Worm (Caenorhabditis elegans): Measurements from ENCODE around the gene fbxb-22.

fbxb-22 gene

ce11 chrIII:11892939-11893338 is 9.4 kb upstream of the fbxb-22 start, which contains the start of gene Y56A3A.41:
Gene Y56A3A.41 (minus strand): TSS chrIII:11893039.
- no peak for TF ChIP-seq ztf-29 (GFP tag; IDR thresholded peaks at IDR 0.05)
- TF ChIP-seq ztf-23 (GFP tag; IDR thresholded peaks at IDR 0.05) = no peak
- no peak for TF ChIP-seq med-1 (GFP tag; optimal IDR thresholded peaks at IDR 0.05; ENCODE audit: insufficient read depth)
- no peak for TF ChIP-seq tab-1 (GFP tag; IDR thresholded peaks at IDR 0.05)
- TF ChIP-seq ref-1 (GFP tag; conservative IDR thresholded peaks at IDR 0.05) = no peak
- TF ChIP-seq flt-1 (GFP tag; IDR thresholded peaks at IDR 0.05) = no peak
- no peak for TF ChIP-seq T22C8.4 (GFP tag; IDR thresholded peaks at IDR 0.05)
- TF ChIP-seq klf-2 (GFP tag; conservative IDR thresholded peaks at IDR 0.05) = no peak
- no peak for TF ChIP-seq cog-1 (tag; optimal IDR thresholded peaks at IDR 0.05)

- no peak for TF ChIP-seq med-1 (GFP tag; optimal IDR thresholded peaks at IDR 0.05; ENCODE audit: insufficient read depth)
- no peak for TF ChIP-seq T22C8.4 (GFP tag; IDR thresholded peaks at IDR 0.05)
- TF ChIP-seq cog-1 (tag; optimal IDR thresholded peaks at IDR 0.05) = no peak
- TF ChIP-seq tab-1 (GFP tag; IDR thresholded peaks at IDR 0.05) = no peak
- TF ChIP-seq ztf-29 (GFP tag; IDR thresholded peaks at IDR 0.05) = no peak
- TF ChIP-seq ref-1 (GFP tag; conservative IDR thresholded peaks at IDR 0.05) = no peak
- TF ChIP-seq ztf-23 (GFP tag; IDR thresholded peaks at IDR 0.05) = no peak
- no peak for TF ChIP-seq klf-2 (GFP tag; conservative IDR thresholded peaks at IDR 0.05)
- no peak for TF ChIP-seq flt-1 (GFP tag; IDR thresholded peaks at IDR 0.05)
Measured at ce11 chrIII:11891335-11891734, 7.8 kb upstream of the fbxb-22 start, which contains the start of gene faah-5. Gene faah-5 (minus strand): TSS chrIII:11891435.

ce11 chrIII:11881549-11881948 is 2.0 kb downstream of the fbxb-22 start:
- TF ChIP-seq ztf-29 (GFP tag; IDR thresholded peaks at IDR 0.05) (no peak), T22C8.4 (GFP tag; IDR thresholded peaks at IDR 0.05) (no peak)

ce11 chrIII:11878751-11879150 is 4.8 kb downstream of the fbxb-22 start, which contains the start of gene Y56A3A.6:
Gene Y56A3A.6 (minus strand): TSS chrIII:11878803.
- TF ChIP-seq klf-2 (GFP tag; conservative IDR thresholded peaks at IDR 0.05) (no peak), ref-1 (GFP tag; conservative IDR thresholded peaks at IDR 0.05) (no peak), ztf-23 (GFP tag; IDR thresholded peaks at IDR 0.05) (no peak), med-1 (GFP tag; optimal IDR thresholded peaks at IDR 0.05; ENCODE audit: insufficient read depth) (no peak), cog-1 (tag; optimal IDR thresholded peaks at IDR 0.05) (no peak), ztf-29 (GFP tag; IDR thresholded peaks at IDR 0.05) (no peak)

ce11 chrIII:11876130-11876529 is 7.4 kb downstream of the fbxb-22 start:
- no peak for TF ChIP-seq flt-1 (GFP tag; IDR thresholded peaks at IDR 0.05)
- TF ChIP-seq tab-1 (GFP tag; IDR thresholded peaks at IDR 0.05) = 0 out of 2 replicates have a peak, but pooled peaks have one; percentile 27
- no peak for TF ChIP-seq ref-1 (GFP tag; conservative IDR thresholded peaks at IDR 0.05)

- no peak for TF ChIP-seq flt-1 (GFP tag; IDR thresholded peaks at IDR 0.05)
- TF ChIP-seq cog-1 (tag; optimal IDR thresholded peaks at IDR 0.05) = no peak
- no peak for TF ChIP-seq ref-1 (GFP tag; conservative IDR thresholded peaks at IDR 0.05)
- no peak for TF ChIP-seq T22C8.4 (GFP tag; IDR thresholded peaks at IDR 0.05)
- no peak for TF ChIP-seq med-1 (GFP tag; optimal IDR thresholded peaks at IDR 0.05; ENCODE audit: insufficient read depth)
- no peak for TF ChIP-seq klf-2 (GFP tag; conservative IDR thresholded peaks at IDR 0.05)
- no peak for TF ChIP-seq tab-1 (GFP tag; IDR thresholded peaks at IDR 0.05)
- no peak for TF ChIP-seq ztf-23 (GFP tag; IDR thresholded peaks at IDR 0.05)
- no peak for TF ChIP-seq ztf-29 (GFP tag; IDR thresholded peaks at IDR 0.05)
Measured at ce11 chrIII:11874242-11874641, 9.3 kb downstream of the fbxb-22 start.

- TF ChIP-seq klf-2 (GFP tag; conservative IDR thresholded peaks at IDR 0.05) (no peak), cog-1 (tag; optimal IDR thresholded peaks at IDR 0.05) (no peak), ztf-23 (GFP tag; IDR thresholded peaks at IDR 0.05) (no peak), ztf-29 (GFP tag; IDR thresholded peaks at IDR 0.05) (no peak), tab-1 (GFP tag; IDR thresholded peaks at IDR 0.05) (no peak), ref-1 (GFP tag; conservative IDR thresholded peaks at IDR 0.05) (no peak), med-1 (GFP tag; optimal IDR thresholded peaks at IDR 0.05; ENCODE audit: insufficient read depth) (no peak), flt-1 (GFP tag; IDR thresholded peaks at IDR 0.05) (no peak), T22C8.4 (GFP tag; IDR thresholded peaks at IDR 0.05) (no peak)
Measured at ce11 chrIII:11871617-11872016, 11.9 kb downstream of the fbxb-22 start.

- no peak for TF ChIP-seq med-1 (GFP tag; optimal IDR thresholded peaks at IDR 0.05; ENCODE audit: insufficient read depth)
- TF ChIP-seq tab-1 (GFP tag; IDR thresholded peaks at IDR 0.05) = no peak
- no peak for TF ChIP-seq klf-2 (GFP tag; conservative IDR thresholded peaks at IDR 0.05)
- 0 out of 2 replicates have a peak, but pooled peaks have one; percentile 46 for TF ChIP-seq flt-1 (GFP tag; IDR thresholded peaks at IDR 0.05)
- no peak for TF ChIP-seq ztf-29 (GFP tag; IDR thresholded peaks at IDR 0.05)
- peak; percentile 64 for TF ChIP-seq cog-1 (tag; optimal IDR thresholded peaks at IDR 0.05)
- no peak for TF ChIP-seq T22C8.4 (GFP tag; IDR thresholded peaks at IDR 0.05)
- TF ChIP-seq ztf-23 (GFP tag; IDR thresholded peaks at IDR 0.05) = peak; percentile 55; the same call in 1 of the 2 replicates
- no peak for TF ChIP-seq ref-1 (GFP tag; conservative IDR thresholded peaks at IDR 0.05)
Measured at ce11 chrIII:11870009-11870408, 13.5 kb downstream of the fbxb-22 start.

- TF ChIP-seq med-1 (GFP tag; optimal IDR thresholded peaks at IDR 0.05; ENCODE audit: insufficient read depth) = no peak
- no peak for TF ChIP-seq tab-1 (GFP tag; IDR thresholded peaks at IDR 0.05)
- TF ChIP-seq cog-1 (tag; optimal IDR thresholded peaks at IDR 0.05) = no peak
- TF ChIP-seq T22C8.4 (GFP tag; IDR thresholded peaks at IDR 0.05) = no peak
- TF ChIP-seq flt-1 (GFP tag; IDR thresholded peaks at IDR 0.05) = no peak
- TF ChIP-seq ref-1 (GFP tag; conservative IDR thresholded peaks at IDR 0.05) = no peak
- no peak for TF ChIP-seq ztf-23 (GFP tag; IDR thresholded peaks at IDR 0.05)
- TF ChIP-seq ztf-29 (GFP tag; IDR thresholded peaks at IDR 0.05) = no peak
- TF ChIP-seq klf-2 (GFP tag; conservative IDR thresholded peaks at IDR 0.05) = no peak
Measured at ce11 chrIII:11869231-11869912, 14.2 kb downstream of the fbxb-22 start, which contains the start of gene taf-12. Gene taf-12 (minus strand): TSS chrIII:11869281.

- TF ChIP-seq T22C8.4 (GFP tag; IDR thresholded peaks at IDR 0.05) = no peak
- no peak for TF ChIP-seq klf-2 (GFP tag; conservative IDR thresholded peaks at IDR 0.05)
Measured at ce11 chrIII:11866127-11866526, 17.4 kb downstream of the fbxb-22 start.

All from whole organism, midembryonic.